Worm (Caenorhabditis elegans): ENCODE measurements around the gene F10E9.11.

F10E9.11 gene

ce11 chrIII:8299734-8300133 is 19.3 kb downstream of the F10E9.11 start:
- TF ChIP-seq flt-1 (GFP tag; IDR thresholded peaks at IDR 0.05) (no peak), klf-2 (GFP tag; conservative IDR thresholded peaks at IDR 0.05) (no peak), med-1 (GFP tag; optimal IDR thresholded peaks at IDR 0.05; ENCODE audit: insufficient read depth) (no peak), ztf-29 (GFP tag; IDR thresholded peaks at IDR 0.05) (no peak), tab-1 (GFP tag; IDR thresholded peaks at IDR 0.05) (no peak), ztf-23 (GFP tag; IDR thresholded peaks at IDR 0.05) (no peak), cog-1 (tag; optimal IDR thresholded peaks at IDR 0.05) (no peak), T22C8.4 (GFP tag; IDR thresholded peaks at IDR 0.05) (no peak), ref-1 (GFP tag; conservative IDR thresholded peaks at IDR 0.05) (no peak)

DNA sequence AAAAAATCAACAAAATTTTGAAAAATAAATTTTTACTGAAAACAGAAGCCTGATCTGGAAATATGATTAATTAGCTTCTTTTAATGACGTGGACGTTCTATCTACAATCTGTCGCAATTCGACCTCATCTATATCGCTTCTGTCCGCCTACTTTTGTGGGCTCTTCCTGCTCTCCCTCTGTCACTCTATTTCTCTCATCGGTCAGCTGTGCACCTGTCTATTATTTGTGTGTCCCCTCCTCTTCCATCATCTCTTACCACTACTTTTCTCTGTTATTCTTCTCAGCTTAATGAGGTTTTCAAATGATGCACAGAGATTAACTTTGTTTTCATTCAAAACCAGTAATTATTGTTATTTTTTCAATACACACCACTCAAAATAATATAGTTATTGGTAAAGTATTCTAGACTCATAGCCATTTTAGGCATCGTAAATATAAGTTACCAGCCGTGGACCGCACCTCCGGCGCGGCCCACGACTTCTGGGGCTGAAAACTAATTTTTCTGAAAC is 19.9 kb downstream of the F10E9.11 start:
- no peak for TF ChIP-seq T22C8.4 (GFP tag; IDR thresholded peaks at IDR 0.05)
- TF ChIP-seq ref-1 (GFP tag; conservative IDR thresholded peaks at IDR 0.05), result no peak
- 0 out of 2 replicates have a peak, but pooled peaks have one; percentile 66 for TF ChIP-seq tab-1 (GFP tag; IDR thresholded peaks at IDR 0.05)

ce11 chrIII:8298216-8298920 is 20.7 kb downstream of the F10E9.11 start:
- TF ChIP-seq ztf-23 (GFP tag; IDR thresholded peaks at IDR 0.05) (no peak), tab-1 (GFP tag; IDR thresholded peaks at IDR 0.05) (no peak)

DNA sequence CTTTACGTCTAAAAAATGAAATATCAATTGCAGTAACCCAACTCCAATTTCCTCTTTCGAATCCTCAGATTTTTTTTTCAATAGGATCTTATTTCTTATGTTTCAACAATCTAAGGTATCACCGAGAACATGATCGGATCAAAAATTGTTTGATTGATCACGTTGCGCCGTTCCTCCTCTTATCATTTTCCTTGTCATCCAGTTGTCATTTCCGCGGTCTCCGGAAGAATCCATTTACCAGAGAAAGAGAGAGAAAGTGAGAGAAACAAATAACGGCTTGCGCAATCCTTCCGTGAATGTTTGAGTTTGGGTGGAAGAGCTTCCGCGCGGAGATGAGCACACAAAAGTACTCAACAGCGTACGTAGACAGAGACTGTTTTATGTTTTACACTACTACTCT is 25.8 kb downstream of the F10E9.11 start:
- TF ChIP-seq tab-1 (GFP tag; IDR thresholded peaks at IDR 0.05) (no peak), ztf-23 (GFP tag; IDR thresholded peaks at IDR 0.05) (no peak), cog-1 (tag; optimal IDR thresholded peaks at IDR 0.05) (no peak), med-1 (GFP tag; optimal IDR thresholded peaks at IDR 0.05; ENCODE audit: insufficient read depth) (no peak), klf-2 (GFP tag; conservative IDR thresholded peaks at IDR 0.05) (no peak), T22C8.4 (GFP tag; IDR thresholded peaks at IDR 0.05) (no peak), ztf-29 (GFP tag; IDR thresholded peaks at IDR 0.05) (no peak)

DNA sequence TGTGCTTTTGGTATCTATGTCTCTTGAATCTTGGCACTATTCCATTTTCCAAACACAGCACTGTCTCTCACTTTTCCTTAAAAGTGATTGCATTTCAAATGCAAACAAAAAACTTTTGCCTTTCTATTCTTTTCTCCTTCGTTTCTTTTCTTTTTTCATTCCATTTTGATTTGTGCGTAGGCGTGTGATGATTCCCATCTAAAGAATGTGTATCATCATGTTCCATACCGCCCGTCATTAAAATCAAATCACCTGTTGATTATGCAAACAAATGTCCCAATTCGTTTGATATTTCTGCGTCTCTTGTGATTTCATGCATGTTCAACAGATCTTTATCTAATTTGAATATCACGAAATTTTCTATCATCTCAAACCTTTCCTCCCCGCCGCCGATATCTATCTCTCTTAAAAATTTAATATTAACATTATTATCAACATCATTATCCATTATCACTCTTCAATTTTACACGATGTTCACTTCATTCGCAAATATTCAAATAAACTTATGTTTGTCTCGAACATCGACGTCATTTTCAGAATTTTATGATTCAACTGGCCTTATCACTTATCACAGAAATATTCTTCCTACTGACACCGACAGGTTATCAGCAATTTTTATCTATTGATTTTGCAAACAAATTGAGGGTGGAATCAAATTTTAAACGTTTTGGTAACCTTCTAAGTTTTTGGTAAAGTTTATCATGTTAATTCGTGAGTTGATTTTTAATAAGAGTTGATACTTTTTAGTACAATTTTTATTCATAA is 27.6 kb downstream of the F10E9.11 start:
- no peak for TF ChIP-seq ztf-29 (GFP tag; IDR thresholded peaks at IDR 0.05)
- no peak for TF ChIP-seq flt-1 (GFP tag; IDR thresholded peaks at IDR 0.05)
- no peak for TF ChIP-seq ztf-23 (GFP tag; IDR thresholded peaks at IDR 0.05)
- TF ChIP-seq med-1 (GFP tag; optimal IDR thresholded peaks at IDR 0.05; ENCODE audit: insufficient read depth), result no peak
- TF ChIP-seq ref-1 (GFP tag; conservative IDR thresholded peaks at IDR 0.05), result no peak
- TF ChIP-seq klf-2 (GFP tag; conservative IDR thresholded peaks at IDR 0.05), result no peak
- no peak for TF ChIP-seq T22C8.4 (GFP tag; IDR thresholded peaks at IDR 0.05)
- TF ChIP-seq cog-1 (tag; optimal IDR thresholded peaks at IDR 0.05), result no peak
- TF ChIP-seq tab-1 (GFP tag; IDR thresholded peaks at IDR 0.05), result no peak

- TF ChIP-seq ztf-29 (GFP tag; IDR thresholded peaks at IDR 0.05) (no peak), flt-1 (GFP tag; IDR thresholded peaks at IDR 0.05) (no peak), med-1 (GFP tag; optimal IDR thresholded peaks at IDR 0.05; ENCODE audit: insufficient read depth) (no peak), T22C8.4 (GFP tag; IDR thresholded peaks at IDR 0.05) (no peak), klf-2 (GFP tag; conservative IDR thresholded peaks at IDR 0.05) (no peak), ztf-23 (GFP tag; IDR thresholded peaks at IDR 0.05) (no peak), tab-1 (GFP tag; IDR thresholded peaks at IDR 0.05) (no peak), ref-1 (GFP tag; conservative IDR thresholded peaks at IDR 0.05) (no peak), cog-1 (tag; optimal IDR thresholded peaks at IDR 0.05) (no peak)
These were observed 29.9 kb downstream of the F10E9.11 start for ce11 chrIII:8289181-8289580.

DNA sequence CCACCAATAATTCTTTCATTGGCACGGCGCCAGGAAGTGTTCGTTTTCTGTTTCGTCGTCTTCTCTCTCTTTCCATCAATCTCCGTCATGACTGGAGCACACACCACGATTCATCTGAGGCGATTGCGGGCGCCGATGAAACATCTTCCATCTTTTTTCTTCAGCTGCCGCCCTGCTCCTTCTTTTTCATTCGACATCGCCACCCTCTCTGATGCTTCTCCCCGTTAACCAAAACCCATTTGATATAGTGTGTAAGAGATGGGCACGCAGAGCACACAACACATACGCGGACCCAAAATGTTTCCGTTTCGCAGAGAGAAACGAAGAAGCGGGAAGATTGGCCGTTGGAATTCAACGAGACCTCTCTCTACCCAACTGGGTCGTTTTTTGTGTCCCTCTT is 31.5 kb downstream of the F10E9.11 start:
- TF ChIP-seq flt-1 (GFP tag; IDR thresholded peaks at IDR 0.05) (peak; percentile 52; the same call in 1 of the 2 replicates), tab-1 (GFP tag; IDR thresholded peaks at IDR 0.05) (no peak), ztf-23 (GFP tag; IDR thresholded peaks at IDR 0.05) (0 out of 2 replicates have a peak, but pooled peaks have one; percentile 16), ref-1 (GFP tag; conservative IDR thresholded peaks at IDR 0.05) (no peak), ztf-29 (GFP tag; IDR thresholded peaks at IDR 0.05) (no peak), T22C8.4 (GFP tag; IDR thresholded peaks at IDR 0.05) (no peak), klf-2 (GFP tag; conservative IDR thresholded peaks at IDR 0.05) (no peak), med-1 (GFP tag; optimal IDR thresholded peaks at IDR 0.05; ENCODE audit: insufficient read depth) (no peak)

DNA sequence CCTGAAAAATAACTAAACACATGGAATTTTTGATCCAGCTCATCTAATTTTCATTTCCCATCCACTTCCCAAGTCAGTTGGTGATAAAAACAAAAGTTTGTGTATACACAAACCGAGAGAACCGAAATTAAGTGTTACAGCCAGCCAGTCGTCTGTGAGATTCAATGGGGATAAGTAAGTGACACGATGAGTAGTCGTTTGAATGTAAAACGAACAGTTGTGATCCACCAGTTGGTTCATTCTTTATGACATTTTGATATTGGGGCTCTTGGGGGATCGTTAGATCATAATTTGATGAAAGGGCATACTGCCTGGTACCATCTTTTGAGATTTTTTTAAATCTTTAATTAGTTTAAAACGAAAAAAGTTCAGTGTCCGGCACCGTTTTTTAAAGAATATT is 32.2 kb downstream of the F10E9.11 start:
- TF ChIP-seq tab-1 (GFP tag; IDR thresholded peaks at IDR 0.05) (no peak), ztf-29 (GFP tag; IDR thresholded peaks at IDR 0.05) (no peak), ref-1 (GFP tag; conservative IDR thresholded peaks at IDR 0.05) (no peak), cog-1 (tag; optimal IDR thresholded peaks at IDR 0.05) (no peak), flt-1 (GFP tag; IDR thresholded peaks at IDR 0.05) (no peak), T22C8.4 (GFP tag; IDR thresholded peaks at IDR 0.05) (no peak), klf-2 (GFP tag; conservative IDR thresholded peaks at IDR 0.05) (no peak)

DNA sequence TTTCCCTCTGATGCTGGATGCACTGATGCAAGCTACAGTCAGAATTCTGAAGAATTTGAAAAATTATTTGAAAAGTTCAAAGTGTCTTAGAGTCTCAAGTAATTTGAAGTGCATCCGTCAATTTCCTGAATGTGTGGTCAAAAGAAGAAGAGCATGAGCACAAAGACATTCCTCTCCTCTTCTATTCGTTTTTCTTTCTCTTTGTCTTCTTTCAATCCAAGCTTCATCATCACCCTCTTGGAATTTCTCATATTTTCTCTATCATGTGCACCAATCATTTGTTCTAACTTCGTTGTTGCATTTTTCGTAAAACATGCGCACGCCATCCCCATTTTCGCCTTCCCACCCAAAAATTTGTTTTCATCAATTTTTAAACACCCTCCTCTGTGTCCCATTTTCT is 33.1 kb downstream of the F10E9.11 start:
- TF ChIP-seq T22C8.4 (GFP tag; IDR thresholded peaks at IDR 0.05) (no peak), klf-2 (GFP tag; conservative IDR thresholded peaks at IDR 0.05) (no peak), ztf-23 (GFP tag; IDR thresholded peaks at IDR 0.05) (no peak), tab-1 (GFP tag; IDR thresholded peaks at IDR 0.05) (no peak)

DNA sequence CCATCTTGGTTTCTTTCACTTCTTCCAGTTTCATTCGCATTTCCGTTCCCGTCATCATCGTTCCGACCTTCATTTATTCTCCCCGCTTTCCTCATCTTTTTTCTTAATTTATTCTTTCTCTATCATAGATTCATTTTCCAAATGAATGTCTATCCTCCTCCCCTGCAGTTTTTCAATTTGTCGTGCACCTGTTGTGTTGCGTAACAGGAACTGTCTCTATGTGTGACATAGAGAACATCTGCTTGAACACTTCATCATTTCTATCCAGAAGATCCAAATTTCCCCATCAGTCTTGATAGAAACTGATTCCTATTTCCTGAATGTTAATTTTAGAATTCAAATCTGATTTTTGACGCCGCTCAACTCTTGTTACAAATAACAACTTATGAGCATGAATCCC is 35.5 kb downstream of the F10E9.11 start:
- TF ChIP-seq T22C8.4 (GFP tag; IDR thresholded peaks at IDR 0.05), result no peak
- no peak for TF ChIP-seq tab-1 (GFP tag; IDR thresholded peaks at IDR 0.05)
- no peak for TF ChIP-seq ztf-23 (GFP tag; IDR thresholded peaks at IDR 0.05)
- TF ChIP-seq ref-1 (GFP tag; conservative IDR thresholded peaks at IDR 0.05), result no peak
- no peak for TF ChIP-seq klf-2 (GFP tag; conservative IDR thresholded peaks at IDR 0.05)
- no peak for TF ChIP-seq cog-1 (tag; optimal IDR thresholded peaks at IDR 0.05)
- TF ChIP-seq med-1 (GFP tag; optimal IDR thresholded peaks at IDR 0.05; ENCODE audit: insufficient read depth), result no peak
- no peak for TF ChIP-seq flt-1 (GFP tag; IDR thresholded peaks at IDR 0.05)
- TF ChIP-seq ztf-29 (GFP tag; IDR thresholded peaks at IDR 0.05), result no peak

Data from whole organism, midembryonic.